Worm (Caenorhabditis elegans): Measurements from ENCODE around the gene Y57G11A.2.

Y57G11A.2 gene

ce11 chrIV:14519423-14519822 is at the start of gene Y57G11A.2, which contains the start of gene T27E7.1:
TSS of gene Y57G11A.2 (minus strand) at chrIV:14519523.
TSS of gene T27E7.1 (plus strand) at chrIV:14519759.
- TF ChIP-seq hmbx-1 (tag; optimal IDR thresholded peaks at IDR 0.05) (no peak), hnd-1 (tag; optimal IDR thresholded peaks at IDR 0.05) (no peak), F13C5.2 (tag; optimal IDR thresholded peaks at IDR 0.05) (no peak), tbx-11 (GFP tag; IDR thresholded peaks at IDR 0.05) (no peak), scrt-1 (GFP tag; IDR thresholded peaks at IDR 0.05) (no peak), B0310.2 (tag; optimal IDR thresholded peaks at IDR 0.05) (no peak), sea-1 (GFP tag; conservative IDR thresholded peaks at IDR 0.05) (no peak), ceh-36 (tag; optimal IDR thresholded peaks at IDR 0.05) (no peak), aly-1 (tag; optimal IDR thresholded peaks at IDR 0.05) (no peak), hmg-4 (GFP tag; optimal IDR thresholded peaks at IDR 0.05) (no peak), flt-1 (GFP tag; IDR thresholded peaks at IDR 0.05) (no peak), tra-4 (tag; optimal IDR thresholded peaks at IDR 0.05) (no peak)

ce11 chrIV:14565062-14565461 is 45.7 kb upstream of the Y57G11A.2 start, which contains the start of gene Y57G11B.2:
TSS of gene Y57G11B.2 (plus strand) at chrIV:14565362.
- no peak for TF ChIP-seq hmg-4 (GFP tag; optimal IDR thresholded peaks at IDR 0.05)
- no peak for TF ChIP-seq ama-1 (optimal IDR thresholded peaks at IDR 0.05)
- TF ChIP-seq hnd-1 (tag; optimal IDR thresholded peaks at IDR 0.05): no peak
- TF ChIP-seq sea-1 (GFP tag; conservative IDR thresholded peaks at IDR 0.05): no peak
- TF ChIP-seq tbx-11 (GFP tag; IDR thresholded peaks at IDR 0.05): no peak
- no peak for TF ChIP-seq scrt-1 (GFP tag; IDR thresholded peaks at IDR 0.05)
- TF ChIP-seq B0310.2 (tag; optimal IDR thresholded peaks at IDR 0.05): no peak
- TF ChIP-seq aly-1 (tag; optimal IDR thresholded peaks at IDR 0.05): no peak
- no peak for TF ChIP-seq flt-1 (GFP tag; IDR thresholded peaks at IDR 0.05)
- no peak for TF ChIP-seq tbx-37 (GFP tag; conservative IDR thresholded peaks at IDR 0.05)
- TF ChIP-seq ets-7 (tag; optimal IDR thresholded peaks at IDR 0.05): no peak
- no peak for TF ChIP-seq ceh-13 (GFP tag; optimal IDR thresholded peaks at IDR 0.05)
- TF ChIP-seq F13C5.2 (tag; optimal IDR thresholded peaks at IDR 0.05): no peak
- no peak for TF ChIP-seq pes-1 (GFP tag; IDR thresholded peaks at IDR 0.05)
- TF ChIP-seq ceh-36 (tag; optimal IDR thresholded peaks at IDR 0.05): no peak
- TF ChIP-seq tra-4 (tag; optimal IDR thresholded peaks at IDR 0.05): no peak
- TF ChIP-seq hmbx-1 (tag; optimal IDR thresholded peaks at IDR 0.05): no peak

- TF ChIP-seq ceh-36 (tag; optimal IDR thresholded peaks at IDR 0.05) (no peak), hmbx-1 (tag; optimal IDR thresholded peaks at IDR 0.05) (no peak), hmg-4 (GFP tag; optimal IDR thresholded peaks at IDR 0.05) (no peak), B0310.2 (tag; optimal IDR thresholded peaks at IDR 0.05) (no peak), pes-1 (GFP tag; IDR thresholded peaks at IDR 0.05) (no peak), tra-4 (tag; optimal IDR thresholded peaks at IDR 0.05) (no peak)
Observed at ce11 chrIV:14562649-14563268, 43.4 kb upstream of the Y57G11A.2 start.

ce11 chrIV:14561677-14562076 is 42.4 kb upstream of the Y57G11A.2 start:
- TF ChIP-seq F13C5.2 (tag; optimal IDR thresholded peaks at IDR 0.05) (no peak), ets-7 (tag; optimal IDR thresholded peaks at IDR 0.05) (no peak), tbx-11 (GFP tag; IDR thresholded peaks at IDR 0.05) (no peak), ceh-13 (GFP tag; optimal IDR thresholded peaks at IDR 0.05) (no peak), B0310.2 (tag; optimal IDR thresholded peaks at IDR 0.05) (no peak), hmbx-1 (tag; optimal IDR thresholded peaks at IDR 0.05) (no peak), tbx-37 (GFP tag; conservative IDR thresholded peaks at IDR 0.05) (no peak), scrt-1 (GFP tag; IDR thresholded peaks at IDR 0.05) (no peak)

ce11 chrIV:14559267-14559666 is 39.9 kb upstream of the Y57G11A.2 start:
- TF ChIP-seq aly-1 (tag; optimal IDR thresholded peaks at IDR 0.05): no peak
- no peak for TF ChIP-seq tbx-37 (GFP tag; conservative IDR thresholded peaks at IDR 0.05)
- no peak for TF ChIP-seq hmbx-1 (tag; optimal IDR thresholded peaks at IDR 0.05)
- no peak for TF ChIP-seq tra-4 (tag; optimal IDR thresholded peaks at IDR 0.05)
- no peak for TF ChIP-seq B0310.2 (tag; optimal IDR thresholded peaks at IDR 0.05)
- TF ChIP-seq flt-1 (GFP tag; IDR thresholded peaks at IDR 0.05): no peak
- no peak for TF ChIP-seq ets-7 (tag; optimal IDR thresholded peaks at IDR 0.05)
- TF ChIP-seq ama-1 (optimal IDR thresholded peaks at IDR 0.05): no peak
- no peak for TF ChIP-seq ceh-36 (tag; optimal IDR thresholded peaks at IDR 0.05)
- no peak for TF ChIP-seq sea-1 (GFP tag; conservative IDR thresholded peaks at IDR 0.05)
- no peak for TF ChIP-seq pes-1 (GFP tag; IDR thresholded peaks at IDR 0.05)
- TF ChIP-seq ceh-13 (GFP tag; optimal IDR thresholded peaks at IDR 0.05): no peak
- TF ChIP-seq hnd-1 (tag; optimal IDR thresholded peaks at IDR 0.05): no peak
- no peak for TF ChIP-seq tbx-11 (GFP tag; IDR thresholded peaks at IDR 0.05)
- no peak for TF ChIP-seq hmg-4 (GFP tag; optimal IDR thresholded peaks at IDR 0.05)
- no peak for TF ChIP-seq scrt-1 (GFP tag; IDR thresholded peaks at IDR 0.05)

- TF ChIP-seq sea-1 (GFP tag; conservative IDR thresholded peaks at IDR 0.05) (no peak), pes-1 (GFP tag; IDR thresholded peaks at IDR 0.05) (no peak)
Observed at ce11 chrIV:14557642-14558041, 38.3 kb upstream of the Y57G11A.2 start.

- no peak for TF ChIP-seq B0310.2 (tag; optimal IDR thresholded peaks at IDR 0.05)
- TF ChIP-seq tbx-11 (GFP tag; IDR thresholded peaks at IDR 0.05): no peak
- TF ChIP-seq hmg-4 (GFP tag; optimal IDR thresholded peaks at IDR 0.05): no peak
- TF ChIP-seq ets-7 (tag; optimal IDR thresholded peaks at IDR 0.05): no peak
- no peak for TF ChIP-seq flt-1 (GFP tag; IDR thresholded peaks at IDR 0.05)
- TF ChIP-seq F13C5.2 (tag; optimal IDR thresholded peaks at IDR 0.05): no peak
- no peak for TF ChIP-seq tbx-37 (GFP tag; conservative IDR thresholded peaks at IDR 0.05)
- TF ChIP-seq pes-1 (GFP tag; IDR thresholded peaks at IDR 0.05): no peak
- no peak for TF ChIP-seq ceh-36 (tag; optimal IDR thresholded peaks at IDR 0.05)
- TF ChIP-seq hmbx-1 (tag; optimal IDR thresholded peaks at IDR 0.05): no peak
- TF ChIP-seq ceh-13 (GFP tag; optimal IDR thresholded peaks at IDR 0.05): no peak
- TF ChIP-seq sea-1 (GFP tag; conservative IDR thresholded peaks at IDR 0.05): no peak
- no peak for TF ChIP-seq tra-4 (tag; optimal IDR thresholded peaks at IDR 0.05)
- TF ChIP-seq scrt-1 (GFP tag; IDR thresholded peaks at IDR 0.05): no peak
- no peak for TF ChIP-seq ama-1 (optimal IDR thresholded peaks at IDR 0.05)
- TF ChIP-seq hnd-1 (tag; optimal IDR thresholded peaks at IDR 0.05): no peak
- TF ChIP-seq aly-1 (tag; optimal IDR thresholded peaks at IDR 0.05): no peak
Observed at ce11 chrIV:14554788-14555187, 35.5 kb upstream of the Y57G11A.2 start, which contains the start of gene Y57G11B.6. TSS of gene Y57G11B.6 (minus strand) at chrIV:14554888.

Measured in whole organism, early embryonic.